Worm (Caenorhabditis elegans) whole organism, L4 larva: Measurements from ENCODE around the gene mans-4.

Experiments used
- D1046.2 ChIP-seq: fragments of 200-800 bp; sonication (Bioruptor generic); IDR thresholded peaks from 2 replicates; pipeline ENCODE4 v1.3.6; 2022; ENCODE audit warnings: missing genetic modification characterization, missing compliant biosample characterization
- F49E8.2 ChIP-seq: sonication (generic microtip); optimal IDR thresholded peaks from 2 replicates; lab custom pipeline; 2016; ENCODE audit warnings: missing compliant biosample characterization, mild to moderate bottlenecking, missing genetic modification characterization, borderline replicate concordance
- T20F7.1 ChIP-seq: fragments of 200-800 bp; sonication (Bioruptor generic); optimal IDR thresholded peaks from 2 replicates; lab custom pipeline; 2018; ENCODE audit warnings: mild to moderate bottlenecking, missing genetic modification characterization, missing compliant biosample characterization
- T26A8.4 ChIP-seq: fragments of 200-800 bp; sonication (Bioruptor generic); IDR thresholded peaks from 2 replicates; pipeline ENCODE4 v1.3.6; 2022; ENCODE audit warnings: missing genetic modification characterization, missing compliant biosample characterization
- Y105C5A.15 ChIP-seq: fragments of 200-800 bp; sonication (Bioruptor generic); IDR thresholded peaks from 2 replicates; pipeline ENCODE4 v1.3.6; 2022; ENCODE audit warnings: missing genetic modification characterization, missing compliant biosample characterization
- Y75B8A.6 ChIP-seq: fragments of 200-800 bp; sonication (Bioruptor generic); IDR thresholded peaks from 2 replicates; pipeline ENCODE4 v1.3.6; 2022; ENCODE audit warnings: missing genetic modification reagents, missing genetic modification characterization, missing compliant biosample characterization
- ZK337.2 ChIP-seq: fragments of 200-800 bp; sonication (Bioruptor generic); IDR thresholded peaks from 2 replicates; pipeline ENCODE4 v1.3.6; 2022; ENCODE audit warnings: missing genetic modification reagents, missing genetic modification characterization, missing compliant biosample characterization
- aha-1 ChIP-seq: fragments of 150-350 bp; peaks from one replicate; lab custom pipeline; 2014; ENCODE audit warnings: missing biosample characterization, missing genetic modification characterization
- ama-1 ChIP-seq: fragments of 150-350 bp; optimal IDR thresholded peaks from 2 replicates; lab custom pipeline; 2014; ENCODE audit warnings: inconsistent platforms, mixed read lengths
- ceh-20 ChIP-seq: fragments of 200-800 bp; sonication (Bioruptor generic); IDR thresholded peaks from 2 replicates; pipeline ENCODE4 v1.3.6; 2022; ENCODE audit warnings: missing genetic modification reagents, missing genetic modification characterization, missing compliant biosample characterization
- ceh-44 ChIP-seq: fragments of 200-800 bp; sonication (Bioruptor generic); IDR thresholded peaks from 2 replicates; pipeline ENCODE4 v1.3.6; 2022; ENCODE audit warnings: missing genetic modification reagents, missing genetic modification characterization, missing compliant biosample characterization
- cey-2 ChIP-seq: sonication (generic microtip); optimal IDR thresholded peaks from 3 replicates; lab custom pipeline; 2017; ENCODE audit warnings: missing genetic modification characterization, mild to moderate bottlenecking, missing compliant biosample characterization, antibody characterized with exemption, borderline replicate concordance; ENCODE audit not compliant: insufficient read depth
- ctbp-1 ChIP-seq: fragments of 200-800 bp; sonication (Bioruptor generic); IDR thresholded peaks from 2 replicates; pipeline ENCODE4 v1.3.6; 2022; ENCODE audit warnings: missing genetic modification reagents, missing genetic modification characterization, missing compliant biosample characterization
- daf-16 ChIP-seq, 3 experiments: sonication (generic microtip); optimal IDR thresholded peaks; 2 replicates each; lab custom pipeline; 2016 to 2017; ENCODE audit warnings: missing genetic modification characterization in 3 of 3, missing genetic modification reagents in 3 of 3, mild to moderate bottlenecking in 2 of 3, missing compliant biosample characterization in 2 of 3, missing biosample characterization in 1 of 3, moderate library complexity in 1 of 3
- dmd-6 ChIP-seq: fragments of 200-800 bp; sonication (Bioruptor generic); IDR thresholded peaks from 2 replicates; pipeline ENCODE4 v1.3.6; 2022; ENCODE audit warnings: missing genetic modification reagents, missing genetic modification characterization, missing compliant biosample characterization
- dmd-9 ChIP-seq: fragments of 200-800 bp; sonication (Bioruptor generic); IDR thresholded peaks from 2 replicates; pipeline ENCODE4 v1.3.6; 2022; ENCODE audit warnings: missing genetic modification reagents, missing genetic modification characterization, missing compliant biosample characterization
- dpl-1 ChIP-seq: fragments of 150-350 bp; optimal IDR thresholded peaks from 2 replicates; lab custom pipeline; 2014; ENCODE audit warnings: missing biosample characterization, missing genetic modification reagents, missing genetic modification characterization
- duxl-1 ChIP-seq: sonication (generic microtip); optimal IDR thresholded peaks from 2 replicates; lab custom pipeline; 2016; ENCODE audit warnings: mild to moderate bottlenecking, missing genetic modification characterization, moderate library complexity, missing compliant biosample characterization; ENCODE audit not compliant: poor library complexity
- egl-43 ChIP-seq: fragments of 200-800 bp; sonication (Bioruptor generic); IDR thresholded peaks from 2 replicates; pipeline ENCODE4 v1.3.6; 2022; ENCODE audit warnings: missing genetic modification reagents, missing genetic modification characterization, missing compliant biosample characterization
- fkh-10 ChIP-seq: fragments of 150-350 bp; optimal IDR thresholded peaks from 2 replicates; lab custom pipeline; 2014; ENCODE audit warnings: missing biosample characterization, missing genetic modification reagents, missing genetic modification characterization
- hlh-11 ChIP-seq: fragments of 200-800 bp; sonication (Bioruptor generic); optimal IDR thresholded peaks from 2 replicates; lab custom pipeline; 2018; ENCODE audit warnings: mild to moderate bottlenecking, missing genetic modification characterization, missing compliant biosample characterization
- hlh-30 ChIP-seq: sonication (generic microtip); optimal IDR thresholded peaks from 2 replicates; lab custom pipeline; 2017; ENCODE audit warnings: antibody characterized with exemption, mild to moderate bottlenecking, missing genetic modification characterization, missing compliant biosample characterization; ENCODE audit not compliant: insufficient read depth
- hmg-1.1 ChIP-seq: fragments of 200-800 bp; sonication (Bioruptor generic); IDR thresholded peaks from 2 replicates; pipeline ENCODE4 v1.3.6; 2022; ENCODE audit warnings: missing genetic modification reagents, missing genetic modification characterization, missing compliant biosample characterization
- jun-1 ChIP-seq: fragments of 150-350 bp; optimal IDR thresholded peaks from 2 replicates; lab custom pipeline; 2014; ENCODE audit warnings: missing biosample characterization, missing genetic modification reagents, missing genetic modification characterization
- lsy-2 ChIP-seq, 2 experiments: fragments of 150-350 bp in 1 of 2; sonication (generic microtip) in 1 of 2; optimal IDR thresholded peaks; 2 replicates each; lab custom pipeline; 2014 to 2017; ENCODE audit warnings: missing biosample characterization in 2 of 2, missing genetic modification characterization in 2 of 2
- madf-5 ChIP-seq, 2 experiments: fragments of 200-800 bp; sonication (Bioruptor generic); IDR thresholded peaks; 2 replicates each; pipeline ENCODE4 v1.3.6; 2022; ENCODE audit warnings: missing compliant biosample characterization in 2 of 2, missing genetic modification characterization in 2 of 2
- mdl-1 ChIP-seq, 2 experiments: fragments of 150-350 bp in 1 of 2; sonication (generic microtip) in 1 of 2; optimal IDR thresholded peaks; 2 replicates each; lab custom pipeline; 2014 to 2017; ENCODE audit warnings: missing biosample characterization in 2 of 2, missing genetic modification characterization in 2 of 2
- mdt-29 ChIP-seq: fragments of 200-800 bp; sonication (Bioruptor generic); IDR thresholded peaks from 2 replicates; pipeline ENCODE4 v1.3.6; 2022; ENCODE audit warnings: missing genetic modification reagents, missing genetic modification characterization, missing compliant biosample characterization
- mes-2 ChIP-seq: sonication (generic microtip); optimal IDR thresholded peaks from 2 replicates; lab custom pipeline; 2016; ENCODE audit warnings: missing genotype, mild to moderate bottlenecking, missing genetic modification characterization, missing compliant biosample characterization; ENCODE audit not compliant: poor library complexity, severe bottlenecking
- mxl-3 ChIP-seq: fragments of 200-800 bp; sonication (Bioruptor generic); optimal IDR thresholded peaks from 2 replicates; lab custom pipeline; 2018; ENCODE audit warnings: mild to moderate bottlenecking, missing genetic modification characterization, missing compliant biosample characterization
- nhr-10 ChIP-seq: fragments of 150-350 bp; optimal IDR thresholded peaks from 2 replicates; lab custom pipeline; 2014; ENCODE audit warnings: missing biosample characterization, missing genetic modification characterization
- nhr-102 ChIP-seq: sonication (generic microtip); optimal IDR thresholded peaks from 2 replicates; lab custom pipeline; 2016; ENCODE audit warnings: mild to moderate bottlenecking, missing genetic modification characterization, moderate library complexity, missing compliant biosample characterization
- nhr-25 ChIP-seq: sonication (generic microtip); optimal IDR thresholded peaks from 2 replicates; lab custom pipeline; 2017; ENCODE audit warnings: missing genetic modification characterization, mild to moderate bottlenecking, missing compliant biosample characterization, antibody characterized with exemption, moderate library complexity, borderline replicate concordance; ENCODE audit not compliant: insufficient read depth
- nhr-28 ChIP-seq: fragments of 150-350 bp; optimal IDR thresholded peaks from 2 replicates; lab custom pipeline; 2014; ENCODE audit warnings: missing biosample characterization, missing genetic modification characterization
- nhr-42 ChIP-seq: fragments of 200-800 bp; sonication (Bioruptor generic); IDR thresholded peaks from 2 replicates; pipeline ENCODE4 v1.3.6; 2022; ENCODE audit warnings: missing genetic modification characterization, missing compliant biosample characterization
- nhr-77 ChIP-seq: fragments of 150-350 bp; optimal IDR thresholded peaks from 2 replicates; lab custom pipeline; 2014; ENCODE audit warnings: missing biosample characterization, missing genetic modification characterization
- pha-4 ChIP-seq, 2 experiments: fragments of 150-350 bp in 1 of 2; fragments of 200-800 bp in 1 of 2; sonication (Bioruptor generic) in 1 of 2; IDR thresholded peaks in 1 of 2; optimal IDR thresholded peaks in 1 of 2; 2 replicates each; pipeline versions ENCODE4 v1.3.6 to Lab custom; 2014 to 2022; ENCODE audit warnings: missing genetic modification characterization in 2 of 2, missing genetic modification reagents in 2 of 2, missing biosample characterization in 1 of 2, missing compliant biosample characterization in 1 of 2
- php-3 ChIP-seq: fragments of 200-800 bp; sonication (Bioruptor generic); IDR thresholded peaks from 2 replicates; pipeline ENCODE4 v1.3.6; 2022; ENCODE audit warnings: missing genetic modification reagents, missing genetic modification characterization, missing compliant biosample characterization
- saeg-2 ChIP-seq: fragments of 200-800 bp; sonication (Bioruptor generic); IDR thresholded peaks from 2 replicates; pipeline ENCODE4 v1.3.6; 2022; ENCODE audit warnings: missing genetic modification reagents, missing genetic modification characterization, missing compliant biosample characterization
- set-16 ChIP-seq: fragments of 200-800 bp; sonication (Bioruptor generic); IDR thresholded peaks from 2 replicates; pipeline ENCODE4 v1.3.6; 2022; ENCODE audit warnings: missing genetic modification reagents, missing genetic modification characterization, missing compliant biosample characterization
- snpc-1.2 ChIP-seq: fragments of 200-800 bp; sonication (Bioruptor generic); IDR thresholded peaks from 2 replicates; pipeline ENCODE4 v1.3.6; 2022; ENCODE audit warnings: missing genetic modification reagents, missing genetic modification characterization, missing compliant biosample characterization
- spr-1 ChIP-seq: sonication (generic microtip); optimal IDR thresholded peaks from 2 replicates; lab custom pipeline; 2016; ENCODE audit warnings: mild to moderate bottlenecking, missing genetic modification characterization, missing compliant biosample characterization
- unc-130 ChIP-seq: sonication (generic microtip); optimal IDR thresholded peaks from 2 replicates; lab custom pipeline; 2016; ENCODE audit warnings: missing genetic modification reagents, missing genetic modification characterization, missing compliant biosample characterization
- zfp-2 ChIP-seq: sonication (generic microtip); optimal IDR thresholded peaks from 2 replicates; lab custom pipeline; 2016; ENCODE audit warnings: mild to moderate bottlenecking, missing genetic modification characterization, missing compliant biosample characterization
- ztf-7 ChIP-seq: fragments of 150-350 bp; optimal IDR thresholded peaks from 2 replicates; lab custom pipeline; 2014; ENCODE audit warnings: missing biosample characterization, missing genetic modification characterization

The mans-4 gene

DNA sequence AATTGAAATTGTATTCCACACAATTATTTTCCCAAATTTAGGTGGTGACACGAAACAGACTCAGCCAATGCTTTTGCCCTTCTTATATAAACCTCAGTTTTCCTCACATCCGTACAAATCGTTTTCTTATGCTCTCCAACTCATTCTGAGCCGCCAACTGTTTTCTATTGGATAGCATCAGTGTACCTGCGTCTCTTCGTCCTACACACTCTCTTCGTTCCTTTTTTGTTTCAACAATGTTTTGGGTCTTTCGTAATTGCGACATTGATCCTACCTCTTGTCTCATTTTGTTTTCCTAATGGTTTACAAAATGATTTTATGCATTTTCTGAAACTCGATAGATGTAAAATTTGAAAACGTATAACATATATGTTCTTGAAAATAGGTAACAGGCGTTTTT, 961 bp upstream of the mans-4 start:
- no peak for TF ChIP-seq jun-1 (tag; lab: Kevin White, UChicago)
- TF ChIP-seq daf-16 (GFP tag; optimal IDR thresholded peaks at IDR 0.05; lab: Kevin White, UChicago) = peak in 1 of 2 experiments; percentile 70
- TF ChIP-seq daf-16 (tag; optimal IDR thresholded peaks at IDR 0.05; lab: Kevin White, UChicago) = no peak

DNA sequence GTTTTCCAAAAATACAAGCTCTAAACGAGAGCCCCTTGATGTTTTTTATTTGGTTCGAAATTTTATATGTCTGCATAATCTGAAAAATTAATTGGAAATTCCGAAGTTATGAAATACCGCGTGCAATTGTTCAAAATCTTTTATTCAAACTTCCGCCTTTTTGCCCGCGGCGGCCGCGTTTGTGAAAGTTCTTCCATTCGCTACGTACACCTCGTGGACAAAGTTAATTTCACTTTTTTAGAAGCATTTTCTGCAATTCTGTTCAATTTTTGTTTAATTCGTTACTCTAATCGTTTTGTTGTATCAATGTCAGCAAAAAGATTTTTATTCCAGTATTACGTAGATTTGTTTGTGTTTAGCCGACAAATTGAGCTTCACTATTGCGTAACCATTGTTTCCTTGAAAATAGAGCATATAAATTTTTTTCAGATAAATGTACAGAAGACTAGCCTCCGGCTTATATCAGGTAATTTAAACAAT, 4.1 kb downstream of the mans-4 start, which contains the start of gene mppb-1:
Gene mppb-1, plus strand, starts transcription at position 430 of the 480 bp plus-strand sequence.
- TF ChIP-seq aha-1 (tag; lab: Kevin White, UChicago) (peak; percentile 48), hlh-30 (tag; lab: Kevin White, UChicago) (peak; percentile 63), T26A8.4 (GFP tag; lab: Robert Waterston, UW) (peak; percentile 50; the same call in 1 of the 2 replicates), spr-1 (tag; lab: Kevin White, UChicago) (no peak), mxl-3 (GFP tag; lab: Kevin White, UChicago) (peak; percentile 51), nhr-10 (tag; lab: Kevin White, UChicago) (no peak), F49E8.2 (tag; lab: Kevin White, UChicago) (no peak), Y105C5A.15 (GFP tag; lab: Robert Waterston, UW) (0 out of 2 replicates have a peak, but pooled peaks have one; percentile 30), pha-4 (GFP tag; IDR thresholded peaks at IDR 0.05; lab: Robert Waterston, UW) (peak; percentile 62; the same call in 1 of the 2 replicates), pha-4 (tag; optimal IDR thresholded peaks at IDR 0.05; lab: Kevin White, UChicago) (peak; percentile 15), fkh-10 (GFP tag; lab: Kevin White, UChicago) (peak; percentile 76), egl-43 (no peak), nhr-28 (tag; lab: Kevin White, UChicago) (peak; percentile 55), D1046.2 (GFP tag; lab: Robert Waterston, UW) (peak; percentile 67; the same call in 1 of the 2 replicates), unc-130 (peak; percentile 94), hmg-1.1 (GFP tag; lab: Robert Waterston, UW) (peak; percentile 72), snpc-1.2 (GFP tag; lab: Robert Waterston, UW) (peak; percentile 56; the same call in 1 of the 2 replicates), mes-2 (peak; percentile 100), mdt-29 (GFP tag; lab: Robert Waterston, UW) (0 out of 2 replicates have a peak, but pooled peaks have one; percentile 40), cey-2 (tag; lab: Kevin White, UChicago) (no peak), dmd-6 (peak; percentile 79), ama-1 (lab: Kevin White, UChicago) (no peak), zfp-2 (tag; lab: Kevin White, UChicago) (no peak), nhr-102 (tag; lab: Kevin White, UChicago) (peak; percentile 30), mdl-1 (tag; optimal IDR thresholded peaks at IDR 0.05; lab: Kevin White, UChicago) (peak in 1 of 2 experiments; percentile 61), ztf-7 (tag; lab: Kevin White, UChicago) (peak; percentile 38), nhr-25 (tag; lab: Kevin White, UChicago) (no peak), jun-1 (tag; lab: Kevin White, UChicago) (no peak), Y75B8A.6 (GFP tag; lab: Robert Waterston, UW) (0 out of 2 replicates have a peak, but pooled peaks have one; percentile 16), nhr-42 (GFP tag; lab: Robert Waterston, UW) (0 out of 2 replicates have a peak, but pooled peaks have one; percentile 34), set-16 (no peak), madf-5 (GFP tag; IDR thresholded peaks at IDR 0.05; lab: Robert Waterston, UW) (0 out of 4 replicates have a peak, but pooled peaks of 1 of the 2 experiments have one; percentile 41), dpl-1 (GFP tag; lab: Kevin White, UChicago) (peak; percentile 97), duxl-1 (peak; percentile 85), ceh-20 (GFP tag; lab: Robert Waterston, UW) (no peak), saeg-2 (GFP tag; lab: Robert Waterston, UW) (no peak), php-3 (GFP tag; lab: Robert Waterston, UW) (0 out of 2 replicates have a peak, but pooled peaks have one; percentile 52), ceh-44 (GFP tag; lab: Robert Waterston, UW) (peak; percentile 84), ZK337.2 (peak; percentile 94), ctbp-1 (GFP tag; lab: Robert Waterston, UW) (0 out of 2 replicates have a peak, but pooled peaks have one; percentile 34), hlh-11 (peak; percentile 50), dmd-9 (GFP tag; lab: Robert Waterston, UW) (peak; percentile 90), lsy-2 (tag; optimal IDR thresholded peaks at IDR 0.05; lab: Kevin White, UChicago) (peak in 1 of 2 experiments; percentile 87), nhr-77 (no peak), T20F7.1 (GFP tag; lab: Kevin White, UChicago) (peak; percentile 61)
